Worm (Caenorhabditis elegans) whole organism, L4 larva: ENCODE results near the gene C02F5.13.

Experiments
- arid-1 ChIP-seq: fragments of 200-800 bp; sonication (Bioruptor generic); conservative IDR thresholded peaks from 2 replicates; pipeline ENCODE4 v1.3.6; 2022; ENCODE audit warnings: missing genetic modification reagents, missing genetic modification characterization, missing compliant biosample characterization
- nhr-77 ChIP-seq: fragments of 150-350 bp; optimal IDR thresholded peaks from 2 replicates; lab custom pipeline; 2014; ENCODE audit warnings: missing biosample characterization, missing genetic modification characterization
- unc-62 ChIP-seq, 3 experiments: fragments of 150-350 bp in 1 of 3; sonication (generic microtip); optimal IDR thresholded peaks in 2 of 3; peaks in 1 of 3; 1 replicate in 1 of 3; 2 replicates in 2 of 3; lab custom pipeline; 2014 to 2017; ENCODE audit warnings: missing biosample characterization in 3 of 3, missing genetic modification characterization in 3 of 3, missing genetic modification reagents in 3 of 3, missing genotype in 1 of 3

ce11 chrIII:8224769-8225168 is 22.4 kb upstream of the C02F5.13 start, which contains the start of gene mob-4:
- no peak for TF ChIP-seq arid-1 (GFP tag; lab: Robert Waterston, UW)
- no peak for TF ChIP-seq unc-62 (GFP tag; optimal IDR thresholded peaks at IDR 0.05 in 1 of 2; lab: Kevin White, UChicago)
- no peak for TF ChIP-seq unc-62 (tag; optimal IDR thresholded peaks at IDR 0.05; lab: Kevin White, UChicago)
- TF ChIP-seq nhr-77 = no peak
